ENCODE assay signal across 2 worm cellular contexts in the genomic region with DNA sequence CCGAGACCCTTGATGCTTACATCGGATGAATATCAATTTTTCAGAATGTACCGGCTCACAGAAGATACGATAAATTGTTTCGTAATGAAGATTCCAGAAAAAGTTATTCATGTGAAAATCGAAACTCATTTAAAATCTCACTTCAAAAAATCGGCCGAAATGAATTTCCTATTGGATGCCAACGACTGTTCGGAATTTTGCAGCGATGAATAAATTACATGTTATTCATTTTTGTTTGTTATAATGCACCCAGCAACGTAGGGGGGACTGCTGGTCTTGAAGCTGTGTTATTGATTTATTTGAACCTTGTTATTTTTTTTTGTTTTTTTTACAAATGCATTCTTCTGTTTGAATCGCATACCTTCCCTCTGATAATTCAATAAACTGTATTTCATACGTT.
A peak's percentile ranks its signal among the peaks of the same experiment; 100 is the strongest.
TF ChIP-seq lines count a peak whose summit lies in the region.

No protein-coding gene starts in this region.

TF ChIP-seq in whole organism, L4 larva, 104 proteins besides CTCF, POLR2A, EP300 and RAD21:
- peak; percentile 77 for TF ChIP-seq zfp-3 (GFP tag; conservative IDR thresholded peaks at IDR 0.05; lab: Robert Waterston, UW)
- no peak for TF ChIP-seq mxl-2 (GFP tag; conservative IDR thresholded peaks at IDR 0.05; lab: Robert Waterston, UW)

TF ChIP-seq in whole organism, young adult, 124 proteins besides CTCF, POLR2A, EP300 and RAD21:
- TF ChIP-seq nfyb-1 (GFP tag; IDR thresholded peaks at IDR 0.05; lab: Robert Waterston, UW) (0 out of 2 replicates have a peak, but pooled peaks have one; percentile 11), ekl-4 (GFP tag; IDR thresholded peaks at IDR 0.05; lab: Robert Waterston, UW) (no peak), bed-1 (GFP tag; IDR thresholded peaks at IDR 0.05; lab: Robert Waterston, UW) (no peak), ccch-3 (GFP tag; optimal IDR thresholded peaks at IDR 0.05; lab: Kevin White, UChicago) (no peak), ZK185.1 (tag; optimal IDR thresholded peaks at IDR 0.05; lab: Kevin White, UChicago; ENCODE audit: poor library complexity, severe bottlenecking) (no peak), hmg-20 (GFP tag; IDR thresholded peaks at IDR 0.05; lab: Robert Waterston, UW) (no peak), ceh-58 (GFP tag; IDR thresholded peaks at IDR 0.05; lab: Robert Waterston, UW) (no peak), B0336.3 (GFP tag; IDR thresholded peaks at IDR 0.05; lab: Robert Waterston, UW) (peak; percentile 42; the same call in 1 of the 2 replicates), repo-1 (tag; optimal IDR thresholded peaks at IDR 0.05; lab: Kevin White, UChicago) (peak; percentile 37), rec-8 (tag; optimal IDR thresholded peaks at IDR 0.05; lab: Kevin White, UChicago) (no peak), madf-10 (tag; optimal IDR thresholded peaks at IDR 0.05; lab: Kevin White, UChicago) (peak; percentile 28), nhr-90 (tag; optimal IDR thresholded peaks at IDR 0.05; lab: Kevin White, UChicago) (peak; percentile 30), tlf-1 (GFP tag; optimal IDR thresholded peaks at IDR 0.05; lab: Kevin White, UChicago) (peak; percentile 28), snpc-1.3 (tag; optimal IDR thresholded peaks at IDR 0.05; lab: Kevin White, UChicago; ENCODE audit: insufficient read depth) (no peak), T07F8.4 (tag; optimal IDR thresholded peaks at IDR 0.05; lab: Kevin White, UChicago) (no peak), pbrm-1 (GFP tag; IDR thresholded peaks at IDR 0.05; lab: Robert Waterston, UW) (0 out of 2 replicates have a peak, but pooled peaks have one; percentile 14), ztf-3 (GFP tag; optimal IDR thresholded peaks at IDR 0.05; lab: Kevin White, UChicago) (peak; percentile 39), Y53G8AR.9 (GFP tag; conservative IDR thresholded peaks at IDR 0.05; lab: Robert Waterston, UW) (peak; percentile 91), atf-7 (tag; optimal IDR thresholded peaks at IDR 0.05; lab: Kevin White, UChicago) (peak; percentile 80), let-607 (tag; optimal IDR thresholded peaks at IDR 0.05; lab: Kevin White, UChicago) (peak in 1 of 2 experiments; percentile 4), nfya-2 (GFP tag; IDR thresholded peaks at IDR 0.05; lab: Robert Waterston, UW) (no peak), F52B5.7 (tag; optimal IDR thresholded peaks at IDR 0.05; lab: Kevin White, UChicago) (no peak), madf-3 (GFP tag; IDR thresholded peaks at IDR 0.05; lab: Robert Waterston, UW) (0 out of 2 replicates have a peak, but pooled peaks have one; percentile 71), Y56A3A.18 (GFP tag; IDR thresholded peaks at IDR 0.05; lab: Robert Waterston, UW) (peak; percentile 78), egl-44 (GFP tag; IDR thresholded peaks at IDR 0.05; lab: Robert Waterston, UW) (no peak), dpff-1 (tag; optimal IDR thresholded peaks at IDR 0.05; lab: Kevin White, UChicago) (no peak), ceh-79 (tag; optimal IDR thresholded peaks at IDR 0.05; lab: Kevin White, UChicago) (no peak)
